Fruit fly (Drosophila melanogaster): Measurements from ENCODE around the gene BI-1.

DNA sequence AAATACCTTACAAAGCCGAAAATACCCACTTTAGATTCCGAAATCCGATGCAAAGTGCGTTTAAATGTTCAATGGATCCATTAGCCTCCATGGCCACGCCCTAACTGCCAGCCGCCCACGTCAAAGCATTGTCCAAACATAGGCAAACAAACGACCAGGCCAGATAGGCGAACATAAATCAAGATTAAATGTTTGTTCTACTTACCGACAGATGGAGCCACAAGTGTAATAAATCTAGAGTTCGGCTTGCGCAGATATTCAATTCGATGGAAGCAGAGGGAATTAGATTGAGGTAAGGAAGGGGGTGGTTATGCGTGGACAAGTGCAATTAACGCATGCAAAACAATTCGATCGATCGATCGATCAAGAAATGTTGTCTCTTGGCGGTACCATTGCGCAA lies 15.1 kb upstream of the BI-1 start:
- no peak for TF ChIP-seq insv (optimal IDR thresholded peaks at IDR 0.05)
- TF ChIP-seq Myc (optimal IDR thresholded peaks at IDR 0.05), result no peak
- TF ChIP-seq psq (optimal IDR thresholded peaks at IDR 0.05), result no peak
- TF ChIP-seq h (optimal IDR thresholded peaks at IDR 0.05), result no peak

All from Kc167 (cell line).